Worm (Caenorhabditis elegans) whole organism, L4/young adult: ENCODE measurements around the gene swt-7.

Experiments used
- W03F9.2 ChIP-seq: fragments of 150-350 bp; optimal IDR thresholded peaks from 2 replicates; lab custom pipeline; 2014; ENCODE audit warnings: missing biosample characterization, missing genetic modification characterization
- dao-5 ChIP-seq: sonication (generic microtip); optimal IDR thresholded peaks from 2 replicates; lab custom pipeline; 2016; ENCODE audit warnings: missing genotype, missing genetic modification characterization, moderate library complexity, missing compliant biosample characterization
- him-1 ChIP-seq: sonication (generic microtip); optimal IDR thresholded peaks from 2 replicates; lab custom pipeline; 2016; ENCODE audit warnings: missing genotype, missing genetic modification reagents, missing genetic modification characterization, missing compliant biosample characterization

Gene swt-7

DNA sequence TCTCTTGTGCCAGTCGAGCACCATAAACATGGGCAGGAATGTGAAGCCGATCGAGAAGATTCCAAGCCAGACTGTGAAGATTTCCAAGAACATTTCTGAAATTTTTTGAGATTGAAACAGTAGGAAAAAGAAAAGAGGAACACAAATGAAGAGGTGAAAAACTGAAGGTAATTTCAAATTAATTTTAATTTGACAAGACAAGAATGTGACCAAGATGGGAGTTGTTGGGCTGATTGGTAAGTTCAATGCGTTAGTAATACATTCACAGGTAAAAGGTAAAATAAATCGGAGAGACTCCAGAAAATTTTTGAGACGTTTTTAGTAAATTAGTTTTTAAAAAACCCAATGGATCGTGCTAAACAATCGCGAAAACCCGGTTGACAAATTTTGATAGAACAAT, at the start of gene swt-7:
Gene swt-7 (minus strand): TSS at position 101 of the 400 bp plus-strand sequence.
- TF ChIP-seq W03F9.2, result no peak
- TF ChIP-seq dao-5 (tag; lab: Kevin White, UChicago), result no peak
- TF ChIP-seq him-1, result no peak

DNA sequence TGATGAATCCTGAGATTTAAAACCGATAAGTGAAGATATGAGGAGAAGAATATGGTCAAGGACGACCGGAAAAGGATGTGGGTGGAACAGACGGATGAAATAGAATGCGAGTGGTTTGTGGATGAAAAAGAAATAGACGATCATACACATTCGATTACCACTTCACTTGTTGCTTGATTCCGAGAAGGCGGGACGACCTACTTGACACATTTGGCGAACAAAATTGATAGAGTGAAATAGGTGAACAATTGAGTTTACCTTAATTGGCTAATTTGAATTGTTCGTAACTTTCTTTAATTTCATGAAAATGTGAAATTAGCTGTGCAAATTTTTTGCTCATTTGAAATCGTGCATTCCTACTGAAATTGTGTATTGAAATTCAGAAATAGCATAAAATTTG, 41.5 kb upstream of the swt-7 start, which contains the start of gene Y58A7A.2:
Gene Y58A7A.2 (minus strand): TSS at position 101 of the 400 bp plus-strand sequence.
- TF ChIP-seq W03F9.2, result no peak
- no peak for TF ChIP-seq him-1
- no peak for TF ChIP-seq dao-5 (tag; lab: Kevin White, UChicago)

- TF ChIP-seq dao-5 (tag; lab: Kevin White, UChicago) (no peak), W03F9.2 (no peak), him-1 (no peak)
These were observed 38.8 kb upstream of the swt-7 start, which contains the start of gene Y58A7A.1 for ce11 chrV:5069440-5069839. TSS of gene Y58A7A.1 (minus strand) at chrV:5069540.

DNA sequence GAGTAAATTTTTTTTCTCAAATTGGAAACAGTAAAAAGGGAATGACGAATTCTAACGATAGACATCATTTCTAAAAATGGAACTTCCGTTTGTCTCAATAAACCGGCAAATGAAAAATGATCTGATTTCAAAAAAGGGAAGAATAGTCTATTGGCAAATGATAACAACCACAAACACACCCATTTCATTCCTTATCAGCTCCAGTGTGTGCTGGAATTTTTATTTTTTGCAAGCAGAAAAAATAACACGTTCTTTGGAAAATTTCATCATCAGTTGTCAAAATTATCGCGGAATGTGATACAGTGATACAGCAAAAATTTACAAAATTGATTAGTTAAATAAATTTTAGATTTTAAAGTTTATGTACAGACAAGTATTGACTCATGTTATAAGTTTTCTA, 36.8 kb upstream of the swt-7 start:
- TF ChIP-seq dao-5 (tag; lab: Kevin White, UChicago) (no peak), W03F9.2 (no peak), him-1 (no peak)

ce11 chrV:5064761-5065421, 34.3 kb upstream of the swt-7 start, which contains the start of gene mlk-1:
TSS of gene mlk-1 (minus strand) at chrV:5064811.
- TF ChIP-seq dao-5 (tag; lab: Kevin White, UChicago) (no peak), him-1 (peak; percentile 37), W03F9.2 (no peak)

ce11 chrV:5053335-5053734, 22.7 kb upstream of the swt-7 start, which contains the start of gene cwp-4:
TSS of gene cwp-4 (plus strand) at chrV:5053635.
- TF ChIP-seq W03F9.2 (no peak), him-1 (no peak), dao-5 (tag; lab: Kevin White, UChicago) (no peak)

ce11 chrV:5052233-5052632, 21.6 kb upstream of the swt-7 start, which contains the start of gene K11D12.12:
TSS of gene K11D12.12 (plus strand) at chrV:5052261.
- TF ChIP-seq him-1 (no peak), W03F9.2 (no peak)

DNA sequence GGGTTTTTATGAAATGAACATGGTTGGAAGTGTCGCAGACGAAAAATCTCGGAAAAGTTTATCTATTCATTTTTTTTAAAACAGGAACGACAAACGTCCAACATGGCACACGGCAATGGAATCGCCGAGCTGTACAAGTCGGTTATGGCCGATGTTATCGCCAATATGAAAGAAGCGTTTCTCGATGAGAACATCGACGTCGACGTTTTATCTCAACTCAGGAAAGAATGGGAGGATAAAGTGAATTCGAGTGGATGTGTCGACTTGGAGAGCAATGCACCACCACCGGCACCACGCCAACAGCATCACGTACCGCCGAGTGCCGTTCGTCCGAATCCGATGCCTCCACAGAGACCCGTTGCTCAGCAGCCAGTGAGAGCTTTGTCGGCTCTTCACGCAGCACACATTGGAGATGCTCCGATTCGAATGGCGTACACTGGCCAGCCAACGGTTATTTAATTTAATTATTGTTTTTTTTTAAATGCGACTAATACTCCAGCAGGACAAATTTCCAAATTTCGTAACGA, 19.5 kb upstream of the swt-7 start:
- TF ChIP-seq W03F9.2, result no peak
- no peak for TF ChIP-seq dao-5 (tag; lab: Kevin White, UChicago)
- no peak for TF ChIP-seq him-1

DNA sequence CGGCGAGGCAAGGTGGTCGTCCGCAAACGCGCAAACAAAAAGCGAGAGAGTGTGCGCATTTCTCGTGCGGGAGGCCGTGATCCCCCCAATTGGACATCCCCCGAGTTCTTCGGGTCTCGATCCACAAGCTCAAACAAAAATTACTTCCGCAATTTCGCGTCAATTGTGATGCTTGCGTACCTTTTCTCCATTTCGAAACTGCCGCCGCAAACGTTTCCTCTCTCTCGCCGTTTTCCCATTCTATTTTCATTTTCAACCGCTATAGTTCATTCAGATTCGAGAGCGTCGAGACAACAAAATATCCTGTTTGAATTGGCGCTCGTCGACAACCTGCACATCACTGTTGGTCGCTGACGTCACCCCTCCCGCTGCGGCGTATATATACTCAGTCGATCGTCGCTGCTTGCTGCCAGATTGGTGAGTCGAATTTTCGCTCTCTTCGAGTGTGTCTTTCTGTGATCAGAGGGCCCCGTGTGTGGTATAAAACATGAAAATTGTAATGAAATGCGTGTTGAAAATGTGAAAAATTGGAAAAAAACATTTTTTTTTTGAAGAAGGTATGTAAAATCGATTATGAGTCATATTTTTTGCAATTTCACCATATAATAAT, 18.8 kb upstream of the swt-7 start, which contains the start of the genes pqn-51 and K11D12.14:
Gene pqn-51 (plus strand): TSS at position 275 of the 610 bp plus-strand sequence.
Gene K11D12.14 (plus strand): TSS at position 304 of the 610 bp plus-strand sequence.
- TF ChIP-seq him-1 (peak; percentile 80), W03F9.2 (peak; percentile 0), dao-5 (tag; lab: Kevin White, UChicago) (no peak)

DNA sequence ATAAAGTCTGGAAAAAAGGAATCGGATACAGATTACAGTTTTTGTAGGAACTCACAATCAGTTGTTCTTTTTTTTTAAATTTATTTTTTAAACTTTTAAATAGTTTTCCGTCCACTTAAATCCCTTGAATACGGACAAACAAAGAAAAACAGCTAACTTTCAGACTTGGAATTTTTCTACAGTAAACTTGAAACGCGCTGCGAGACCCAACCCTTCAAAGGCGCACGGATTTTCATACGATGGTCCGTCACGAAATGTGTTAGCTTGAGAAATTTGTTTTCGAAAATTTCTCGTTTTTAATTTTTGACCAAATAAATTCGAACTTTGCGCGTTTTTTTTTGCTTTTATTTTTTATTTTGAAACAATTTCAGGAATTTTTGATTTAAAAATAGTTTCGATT, 15.9 kb upstream of the swt-7 start:
- TF ChIP-seq dao-5 (tag; lab: Kevin White, UChicago) (no peak), him-1 (no peak), W03F9.2 (no peak)

DNA sequence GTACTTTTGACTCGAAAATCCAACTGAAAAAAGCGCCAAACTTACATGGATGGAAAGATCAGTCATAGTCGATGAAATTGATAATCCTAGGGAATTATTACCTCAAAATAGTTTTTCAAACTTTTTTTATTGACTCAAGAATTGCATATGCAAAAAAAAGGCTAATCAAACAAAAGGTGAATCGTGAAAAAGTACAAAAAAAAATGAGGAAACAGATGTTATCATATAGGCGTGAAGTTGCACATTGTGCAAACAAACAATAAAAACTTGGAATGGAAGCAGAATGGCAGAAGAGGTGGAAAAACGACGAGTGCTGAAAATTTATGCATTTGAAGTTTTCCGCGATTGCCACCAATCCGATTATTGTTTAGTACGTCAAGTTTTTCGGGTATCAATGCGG, 15.5 kb upstream of the swt-7 start, which contains the start of gene exc-14:
Gene exc-14 (minus strand): TSS at position 101 of the 400 bp plus-strand sequence.
- no peak for TF ChIP-seq dao-5 (tag; lab: Kevin White, UChicago)
- TF ChIP-seq W03F9.2, result no peak
- TF ChIP-seq him-1, result no peak

ce11 chrV:5040925-5041324, 10.3 kb upstream of the swt-7 start, which contains the start of gene K11D12.8:
TSS of gene K11D12.8 (minus strand) at chrV:5041001.
- TF ChIP-seq him-1 (no peak), W03F9.2 (no peak), dao-5 (tag; lab: Kevin White, UChicago) (no peak)

ce11 chrV:5039559-5039958, 8.9 kb upstream of the swt-7 start, which contains the start of gene K11D12.11:
TSS of gene K11D12.11 (minus strand) at chrV:5039600.
- no peak for TF ChIP-seq him-1

DNA sequence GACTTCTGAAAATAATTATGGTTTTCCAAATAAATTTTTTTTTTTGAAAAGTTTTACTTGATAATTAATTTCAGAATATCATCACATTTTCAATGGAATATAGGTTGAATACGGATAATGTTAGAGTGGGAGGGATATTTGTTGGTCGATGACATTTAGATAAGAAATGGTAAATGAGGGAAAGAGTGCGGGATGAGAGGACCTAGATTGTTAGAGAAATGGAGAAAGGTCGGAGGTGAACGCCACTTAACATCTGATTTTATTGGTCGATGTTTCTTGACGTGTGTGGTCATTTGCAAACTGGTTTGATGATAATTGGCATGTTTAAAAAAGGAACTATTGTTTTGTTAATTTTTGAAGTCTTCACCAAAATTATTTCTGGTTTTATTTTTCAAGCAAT, 7.8 kb upstream of the swt-7 start:
- TF ChIP-seq him-1 (no peak), dao-5 (tag; lab: Kevin White, UChicago) (no peak), W03F9.2 (no peak)

DNA sequence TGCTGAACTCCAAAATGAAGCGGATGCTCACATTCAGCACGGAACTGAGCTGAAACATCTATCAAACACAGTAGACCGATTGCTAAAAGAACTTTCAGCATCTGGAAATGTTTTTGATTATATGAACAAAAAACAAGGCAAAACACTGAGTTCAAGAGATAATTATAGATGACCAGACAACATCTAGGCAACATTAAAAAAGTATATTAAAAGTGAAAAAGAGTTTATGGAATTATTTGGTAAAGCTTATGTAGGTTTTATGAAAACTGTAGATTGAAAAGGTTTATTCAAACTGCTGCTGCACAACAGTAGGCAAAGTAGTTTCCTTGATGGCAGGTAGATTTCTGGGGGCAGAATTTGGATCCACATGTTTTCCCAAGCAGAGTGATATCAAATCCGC, 5.7 kb upstream of the swt-7 start, which contains the start of gene K11D12.7:
Gene K11D12.7 (minus strand): TSS at position 101 of the 400 bp plus-strand sequence.
- no peak for TF ChIP-seq W03F9.2
- TF ChIP-seq dao-5 (tag; lab: Kevin White, UChicago), result no peak
- no peak for TF ChIP-seq him-1
